Worm (Caenorhabditis elegans): ENCODE results near the gene T25C12.3.

Gene T25C12.3

DNA sequence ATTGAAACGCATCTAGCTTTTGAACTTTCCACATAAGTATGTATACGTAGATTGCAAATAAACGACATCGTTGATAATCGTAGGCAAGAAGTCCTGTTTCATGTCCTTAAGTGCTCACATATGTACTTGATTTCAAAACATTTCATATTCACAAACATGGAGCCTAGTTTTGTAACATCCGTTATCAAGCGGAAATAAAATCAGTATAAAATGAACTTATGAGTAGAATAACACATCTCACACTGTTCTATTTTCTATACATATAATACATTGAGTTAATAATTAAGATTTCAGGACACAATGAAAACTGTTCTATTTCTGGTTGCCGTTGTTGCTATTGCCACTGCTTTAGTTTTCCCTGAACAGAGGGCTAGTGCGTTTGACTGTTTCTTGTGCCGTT is 10.0 kb downstream of the T25C12.3 start, which contains the start of gene spp-21:
spp-21 (plus strand) TSS at position 301 of the 400 bp plus-strand sequence.
- TF ChIP-seq F13C5.2 (tag; optimal IDR thresholded peaks at IDR 0.05) = no peak
- TF ChIP-seq scrt-1 (GFP tag; IDR thresholded peaks at IDR 0.05) = no peak
- no peak for TF ChIP-seq ets-7 (tag; optimal IDR thresholded peaks at IDR 0.05)
- TF ChIP-seq hnd-1 (tag; optimal IDR thresholded peaks at IDR 0.05) = no peak
- TF ChIP-seq hmg-4 (GFP tag; optimal IDR thresholded peaks at IDR 0.05) = no peak
- TF ChIP-seq sea-1 (GFP tag; conservative IDR thresholded peaks at IDR 0.05) = no peak
- no peak for TF ChIP-seq tbx-37 (GFP tag; conservative IDR thresholded peaks at IDR 0.05)
- TF ChIP-seq aly-1 (tag; optimal IDR thresholded peaks at IDR 0.05) = no peak
- no peak for TF ChIP-seq ceh-36 (tag; optimal IDR thresholded peaks at IDR 0.05)
- TF ChIP-seq flt-1 (GFP tag; IDR thresholded peaks at IDR 0.05) = no peak
- no peak for TF ChIP-seq hmbx-1 (tag; optimal IDR thresholded peaks at IDR 0.05)
- no peak for TF ChIP-seq ceh-13 (GFP tag; optimal IDR thresholded peaks at IDR 0.05)
- TF ChIP-seq ama-1 (optimal IDR thresholded peaks at IDR 0.05) = no peak
- TF ChIP-seq tra-4 (tag; optimal IDR thresholded peaks at IDR 0.05) = no peak
- TF ChIP-seq tbx-11 (GFP tag; IDR thresholded peaks at IDR 0.05) = no peak
- TF ChIP-seq B0310.2 (tag; optimal IDR thresholded peaks at IDR 0.05) = no peak
- TF ChIP-seq pes-1 (GFP tag; IDR thresholded peaks at IDR 0.05) = no peak

DNA sequence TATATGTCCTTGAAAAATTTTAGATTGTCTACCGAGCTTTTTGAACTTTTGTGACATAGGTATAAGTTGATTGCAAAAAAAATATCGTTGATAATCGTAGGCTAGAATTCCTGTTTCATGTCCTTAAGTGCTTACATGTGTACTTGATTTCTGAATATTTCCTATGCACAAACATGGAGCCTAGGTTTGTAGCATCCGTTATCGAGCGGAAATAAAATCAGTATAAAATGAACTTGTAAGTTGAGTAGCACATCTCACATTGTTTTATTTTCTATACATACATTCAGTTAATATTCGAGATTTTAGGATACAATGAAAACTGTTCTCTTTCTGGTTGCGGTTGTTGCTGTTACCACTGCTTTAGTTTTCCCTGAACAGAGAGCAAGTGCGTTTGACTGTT is 12.3 kb downstream of the T25C12.3 start, which contains the start of gene spp-9:
spp-9 (plus strand) TSS at position 301 of the 400 bp plus-strand sequence.
- TF ChIP-seq aly-1 (tag; optimal IDR thresholded peaks at IDR 0.05) (no peak), sea-1 (GFP tag; conservative IDR thresholded peaks at IDR 0.05) (no peak), F13C5.2 (tag; optimal IDR thresholded peaks at IDR 0.05) (no peak), ceh-13 (GFP tag; optimal IDR thresholded peaks at IDR 0.05) (no peak), hnd-1 (tag; optimal IDR thresholded peaks at IDR 0.05) (no peak), tra-4 (tag; optimal IDR thresholded peaks at IDR 0.05) (no peak), tbx-11 (GFP tag; IDR thresholded peaks at IDR 0.05) (no peak), ets-7 (tag; optimal IDR thresholded peaks at IDR 0.05) (no peak), hmg-4 (GFP tag; optimal IDR thresholded peaks at IDR 0.05) (no peak), flt-1 (GFP tag; IDR thresholded peaks at IDR 0.05) (no peak)

DNA sequence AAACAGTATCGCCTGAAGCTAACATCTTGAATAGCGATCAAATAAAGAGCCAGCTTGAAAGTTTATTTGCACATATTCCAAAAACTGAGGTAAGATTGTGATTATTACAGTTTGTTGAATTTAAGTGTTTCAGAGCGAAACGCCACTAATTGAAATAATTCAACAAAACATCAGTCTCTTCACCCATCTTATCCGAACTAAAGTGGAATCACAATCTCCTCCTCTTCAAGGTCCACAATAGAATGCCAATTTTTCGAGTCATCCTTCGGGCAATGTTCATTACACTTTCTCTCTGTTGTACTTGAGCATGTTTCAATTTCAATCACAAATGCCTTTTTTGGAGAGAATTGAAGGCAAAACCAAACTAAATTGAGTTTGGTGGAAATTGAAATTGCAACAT is 15.8 kb downstream of the T25C12.3 start:
- TF ChIP-seq tra-4 (tag; optimal IDR thresholded peaks at IDR 0.05) (no peak), F13C5.2 (tag; optimal IDR thresholded peaks at IDR 0.05) (no peak), pes-1 (GFP tag; IDR thresholded peaks at IDR 0.05) (no peak), scrt-1 (GFP tag; IDR thresholded peaks at IDR 0.05) (no peak), ceh-13 (GFP tag; optimal IDR thresholded peaks at IDR 0.05) (no peak), tbx-11 (GFP tag; IDR thresholded peaks at IDR 0.05) (no peak), hmbx-1 (tag; optimal IDR thresholded peaks at IDR 0.05) (no peak), hnd-1 (tag; optimal IDR thresholded peaks at IDR 0.05) (no peak), sea-1 (GFP tag; conservative IDR thresholded peaks at IDR 0.05) (no peak), aly-1 (tag; optimal IDR thresholded peaks at IDR 0.05) (no peak), ets-7 (tag; optimal IDR thresholded peaks at IDR 0.05) (no peak), ceh-36 (tag; optimal IDR thresholded peaks at IDR 0.05) (no peak), ama-1 (optimal IDR thresholded peaks at IDR 0.05) (no peak), B0310.2 (tag; optimal IDR thresholded peaks at IDR 0.05) (no peak), hmg-4 (GFP tag; optimal IDR thresholded peaks at IDR 0.05) (no peak), tbx-37 (GFP tag; conservative IDR thresholded peaks at IDR 0.05) (no peak), flt-1 (GFP tag; IDR thresholded peaks at IDR 0.05) (no peak)

DNA sequence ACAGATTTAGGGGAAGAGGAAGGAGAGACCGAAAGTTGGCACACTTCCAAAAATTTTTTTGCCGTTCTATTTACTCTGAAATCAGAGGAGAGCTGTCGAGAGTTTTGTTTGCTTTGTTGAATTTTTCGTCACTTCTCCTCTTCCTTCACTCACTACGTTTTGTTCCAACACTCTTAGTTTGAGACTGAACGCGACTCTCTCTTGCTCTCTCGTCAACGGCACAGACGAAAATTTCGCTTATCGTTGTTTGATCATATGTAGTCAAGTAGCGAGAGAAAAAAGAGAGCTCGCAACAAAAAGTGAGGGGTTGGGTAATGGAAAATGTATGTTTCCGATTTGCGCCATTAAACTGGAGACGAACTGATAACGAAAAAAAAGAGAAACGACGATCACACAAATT is 17.2 kb downstream of the T25C12.3 start:
- no peak for TF ChIP-seq pes-1 (GFP tag; IDR thresholded peaks at IDR 0.05)
- TF ChIP-seq hmg-4 (GFP tag; optimal IDR thresholded peaks at IDR 0.05) = no peak
- no peak for TF ChIP-seq scrt-1 (GFP tag; IDR thresholded peaks at IDR 0.05)

DNA sequence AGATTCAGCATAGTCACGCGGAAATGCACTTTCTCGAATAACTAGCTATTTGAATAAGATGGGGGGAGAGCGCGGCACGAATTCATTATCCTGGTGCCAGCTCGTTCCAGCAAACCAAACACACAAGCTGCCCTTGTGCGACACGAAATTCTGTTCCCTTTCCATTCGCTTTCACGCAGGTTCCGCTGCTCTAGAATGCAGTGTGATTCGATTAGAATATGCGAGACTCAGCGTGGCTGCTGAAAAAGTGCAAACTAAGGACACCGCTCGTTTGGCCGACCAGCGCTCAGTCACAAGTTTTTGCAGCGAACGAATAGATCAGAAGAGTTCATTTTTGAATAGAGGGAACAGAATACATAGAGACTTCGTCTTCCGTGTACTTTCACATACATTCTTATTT is 17.7 kb downstream of the T25C12.3 start:
- TF ChIP-seq hnd-1 (tag; optimal IDR thresholded peaks at IDR 0.05) (no peak), hmbx-1 (tag; optimal IDR thresholded peaks at IDR 0.05) (no peak), ets-7 (tag; optimal IDR thresholded peaks at IDR 0.05) (no peak), aly-1 (tag; optimal IDR thresholded peaks at IDR 0.05) (no peak), pes-1 (GFP tag; IDR thresholded peaks at IDR 0.05) (no peak), hmg-4 (GFP tag; optimal IDR thresholded peaks at IDR 0.05) (no peak), tra-4 (tag; optimal IDR thresholded peaks at IDR 0.05) (no peak), sea-1 (GFP tag; conservative IDR thresholded peaks at IDR 0.05) (no peak), flt-1 (GFP tag; IDR thresholded peaks at IDR 0.05) (no peak), tbx-37 (GFP tag; conservative IDR thresholded peaks at IDR 0.05) (no peak), ceh-13 (GFP tag; optimal IDR thresholded peaks at IDR 0.05) (no peak), scrt-1 (GFP tag; IDR thresholded peaks at IDR 0.05) (no peak), ama-1 (optimal IDR thresholded peaks at IDR 0.05) (no peak), B0310.2 (tag; optimal IDR thresholded peaks at IDR 0.05) (no peak), tbx-11 (GFP tag; IDR thresholded peaks at IDR 0.05) (no peak), ceh-36 (tag; optimal IDR thresholded peaks at IDR 0.05) (no peak), F13C5.2 (tag; optimal IDR thresholded peaks at IDR 0.05) (no peak)

DNA sequence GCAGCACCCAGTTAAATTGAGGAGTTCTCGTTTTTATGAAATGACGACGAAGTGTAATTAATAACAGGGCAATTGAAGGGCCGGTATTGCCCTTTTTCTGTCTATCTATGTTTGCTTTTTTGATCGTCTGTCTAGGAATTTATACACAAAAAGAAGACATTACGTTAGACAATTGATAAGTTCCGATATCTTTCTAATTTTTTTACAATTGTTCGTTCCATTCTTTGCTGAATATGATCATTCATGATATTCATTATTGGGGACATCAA is 18.0 kb downstream of the T25C12.3 start:
- no peak for TF ChIP-seq tbx-37 (GFP tag; conservative IDR thresholded peaks at IDR 0.05)
- no peak for TF ChIP-seq pes-1 (GFP tag; IDR thresholded peaks at IDR 0.05)

DNA sequence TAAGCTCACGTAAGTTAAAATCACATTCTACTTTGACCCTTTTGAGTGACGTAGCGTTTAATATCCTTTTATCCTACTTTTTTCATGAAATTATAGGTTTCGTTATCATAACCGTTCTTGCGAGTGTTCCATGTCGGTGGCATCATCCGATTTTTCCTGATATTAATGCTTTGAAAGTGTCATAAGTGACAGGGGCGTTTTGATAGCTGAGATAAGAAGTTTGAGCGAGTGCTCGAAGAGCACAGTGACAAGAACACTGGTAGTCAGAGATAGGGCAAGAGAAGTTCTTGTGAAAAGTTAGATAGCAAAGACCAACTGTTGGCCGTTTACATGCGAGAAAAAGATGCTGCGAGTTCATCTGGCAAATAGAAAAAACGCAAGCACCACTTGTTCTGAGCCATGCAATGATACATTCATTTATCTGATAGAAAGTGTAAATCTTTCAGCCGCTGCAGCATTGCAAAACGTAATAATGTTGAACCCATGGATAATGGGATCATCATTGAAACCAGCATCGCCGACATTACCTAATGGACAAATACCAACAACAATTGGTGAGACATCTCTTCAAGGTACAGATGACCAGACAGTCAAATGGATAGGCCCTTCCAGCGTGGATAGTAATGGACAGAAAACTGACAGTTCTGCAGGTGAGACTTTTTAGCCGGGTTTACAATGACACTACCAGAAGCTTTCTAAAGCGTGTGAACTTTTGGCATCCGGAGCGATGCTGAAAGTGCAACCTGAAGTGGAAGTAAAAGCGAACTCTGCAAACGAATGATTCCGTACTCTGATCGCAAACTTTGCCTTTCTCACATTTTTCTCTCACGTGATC is 18.6 kb downstream of the T25C12.3 start:
- no peak for TF ChIP-seq sea-1 (GFP tag; conservative IDR thresholded peaks at IDR 0.05)
- TF ChIP-seq tbx-11 (GFP tag; IDR thresholded peaks at IDR 0.05) = no peak
- no peak for TF ChIP-seq scrt-1 (GFP tag; IDR thresholded peaks at IDR 0.05)
- no peak for TF ChIP-seq B0310.2 (tag; optimal IDR thresholded peaks at IDR 0.05)
- TF ChIP-seq F13C5.2 (tag; optimal IDR thresholded peaks at IDR 0.05) = no peak
- no peak for TF ChIP-seq ceh-13 (GFP tag; optimal IDR thresholded peaks at IDR 0.05)
- no peak for TF ChIP-seq tbx-37 (GFP tag; conservative IDR thresholded peaks at IDR 0.05)
- no peak for TF ChIP-seq hnd-1 (tag; optimal IDR thresholded peaks at IDR 0.05)
- no peak for TF ChIP-seq pes-1 (GFP tag; IDR thresholded peaks at IDR 0.05)
- no peak for TF ChIP-seq ets-7 (tag; optimal IDR thresholded peaks at IDR 0.05)
- no peak for TF ChIP-seq tra-4 (tag; optimal IDR thresholded peaks at IDR 0.05)
- TF ChIP-seq ama-1 (optimal IDR thresholded peaks at IDR 0.05) = no peak
- TF ChIP-seq flt-1 (GFP tag; IDR thresholded peaks at IDR 0.05) = no peak
- no peak for TF ChIP-seq hmg-4 (GFP tag; optimal IDR thresholded peaks at IDR 0.05)
- no peak for TF ChIP-seq ceh-36 (tag; optimal IDR thresholded peaks at IDR 0.05)
- TF ChIP-seq hmbx-1 (tag; optimal IDR thresholded peaks at IDR 0.05) = no peak
- no peak for TF ChIP-seq aly-1 (tag; optimal IDR thresholded peaks at IDR 0.05)

Data from whole organism, early embryonic.